Worm (Caenorhabditis elegans) whole organism, mixed stage, embryonic: ENCODE measurements around the gene Y54H5A.2.

Source experiments
- M03D4.4 ChIP-seq: sonication (generic microtip); optimal IDR thresholded peaks from 2 replicates; lab custom pipeline; 2017; ENCODE audit warnings: mild to moderate bottlenecking, missing genetic modification characterization, missing compliant biosample characterization
- bed-3 ChIP-seq: fragments of 200-800 bp; sonication (Bioruptor generic); optimal IDR thresholded peaks from 3 replicates; lab custom pipeline; 2018; ENCODE audit warnings: mild to moderate bottlenecking, missing genetic modification characterization, moderate library complexity, missing compliant biosample characterization
- blmp-1 ChIP-seq: fragments of 150-350 bp; optimal IDR thresholded peaks from 2 replicates; lab custom pipeline; 2014; ENCODE audit warnings: missing biosample characterization, missing genetic modification characterization
- ceh-39 ChIP-seq: fragments of 150-350 bp; optimal IDR thresholded peaks from 2 replicates; lab custom pipeline; 2014; ENCODE audit warnings: missing biosample characterization, missing genetic modification characterization
- ceh-43 ChIP-seq: fragments of 200-800 bp; sonication (Bioruptor generic); optimal IDR thresholded peaks from 2 replicates; lab custom pipeline; 2018; ENCODE audit warnings: mild to moderate bottlenecking, missing genetic modification characterization, moderate library complexity, missing compliant biosample characterization
- ceh-83 ChIP-seq: fragments of 200-800 bp; sonication (Bioruptor generic); optimal IDR thresholded peaks from 2 replicates; lab custom pipeline; 2018; ENCODE audit warnings: mild to moderate bottlenecking, missing genetic modification characterization, missing compliant biosample characterization
- ces-1 ChIP-seq: fragments of 150-350 bp; optimal IDR thresholded peaks from 2 replicates; lab custom pipeline; 2014; ENCODE audit warnings: missing biosample characterization, missing genetic modification reagents, missing genetic modification characterization
- cnd-1 ChIP-seq: fragments of 200-800 bp; sonication (Bioruptor generic); optimal IDR thresholded peaks from 2 replicates; lab custom pipeline; 2018; ENCODE audit warnings: mild to moderate bottlenecking, missing genetic modification characterization, missing compliant biosample characterization
- drap-1 ChIP-seq: fragments of 200-800 bp; sonication (Bioruptor generic); optimal IDR thresholded peaks from 3 replicates; lab custom pipeline; 2018; ENCODE audit warnings: mild to moderate bottlenecking, missing genetic modification characterization, missing compliant biosample characterization
- elt-1 ChIP-seq: sonication (generic microtip); optimal IDR thresholded peaks from 2 replicates; lab custom pipeline; 2017; ENCODE audit warnings: missing genetic modification characterization, mild to moderate bottlenecking, missing compliant biosample characterization, antibody characterized with exemption, moderate library complexity, borderline replicate concordance; ENCODE audit not compliant: insufficient read depth
- elt-3 ChIP-seq: fragments of 150-350 bp; optimal IDR thresholded peaks from 2 replicates; lab custom pipeline; 2014; ENCODE audit warnings: missing biosample characterization, missing genetic modification characterization
- flh-1 ChIP-seq: fragments of 200-800 bp; sonication (Bioruptor generic); optimal IDR thresholded peaks from 2 replicates; lab custom pipeline; 2018; ENCODE audit warnings: mild to moderate bottlenecking, missing genetic modification characterization, moderate library complexity, missing compliant biosample characterization
- ham-2 ChIP-seq: fragments of 200-800 bp; sonication (Bioruptor generic); optimal IDR thresholded peaks from 2 replicates; lab custom pipeline; 2018; ENCODE audit warnings: mild to moderate bottlenecking, missing genetic modification characterization, missing compliant biosample characterization
- hlh-1 ChIP-seq: fragments of 150-350 bp; optimal IDR thresholded peaks from 2 replicates; lab custom pipeline; 2014; ENCODE audit warnings: missing biosample characterization, missing genetic modification reagents, missing genetic modification characterization
- lin-32 ChIP-seq: fragments of 200-800 bp; sonication (Bioruptor generic); optimal IDR thresholded peaks from 2 replicates; lab custom pipeline; 2018; ENCODE audit warnings: mild to moderate bottlenecking, missing genetic modification characterization, missing compliant biosample characterization
- mab-5 ChIP-seq: fragments of 150-350 bp; optimal IDR thresholded peaks from 2 replicates; lab custom pipeline; 2014; ENCODE audit warnings: missing biosample characterization, missing genetic modification characterization
- mep-1 ChIP-seq: fragments of 150-350 bp; optimal IDR thresholded peaks from 2 replicates; lab custom pipeline; 2017; ENCODE audit warnings: missing biosample characterization, missing genetic modification reagents, missing genetic modification characterization, inconsistent platforms
- mls-2 ChIP-seq: sonication (generic microtip); optimal IDR thresholded peaks from 2 replicates; lab custom pipeline; 2016; ENCODE audit warnings: mild to moderate bottlenecking, missing genetic modification characterization, moderate library complexity, missing compliant biosample characterization
- nhr-12 ChIP-seq: fragments of 150-350 bp; optimal IDR thresholded peaks from 2 replicates; lab custom pipeline; 2014; ENCODE audit warnings: missing biosample characterization, missing genetic modification characterization
- nhr-2 ChIP-seq: fragments of 150-350 bp; optimal IDR thresholded peaks from 2 replicates; lab custom pipeline; 2014; ENCODE audit warnings: missing biosample characterization, missing genetic modification characterization
- nhr-237 ChIP-seq: fragments of 150-350 bp; optimal IDR thresholded peaks from 2 replicates; lab custom pipeline; 2014; ENCODE audit warnings: missing biosample characterization, missing genetic modification characterization
- nhr-28 ChIP-seq: fragments of 150-350 bp; optimal IDR thresholded peaks from 2 replicates; lab custom pipeline; 2014; ENCODE audit warnings: missing biosample characterization, missing genetic modification characterization
- nhr-76 ChIP-seq: sonication (generic microtip); optimal IDR thresholded peaks from 2 replicates; lab custom pipeline; 2017; ENCODE audit warnings: missing biosample characterization, missing genetic modification characterization
- sem-2 ChIP-seq: fragments of 200-800 bp; sonication (Bioruptor generic); optimal IDR thresholded peaks from 2 replicates; lab custom pipeline; 2018; ENCODE audit warnings: mild to moderate bottlenecking, missing genetic modification characterization, missing compliant biosample characterization
- unc-120 ChIP-seq: sonication (generic microtip); optimal IDR thresholded peaks from 2 replicates; lab custom pipeline; 2017; ENCODE audit warnings: missing genetic modification characterization, missing compliant biosample characterization; ENCODE audit not compliant: poor library complexity, severe bottlenecking
- unc-62 ChIP-seq: fragments of 150-350 bp; optimal IDR thresholded peaks from 2 replicates; lab custom pipeline; 2014; ENCODE audit warnings: missing biosample characterization, missing genetic modification reagents, missing genetic modification characterization
- zip-8 ChIP-seq: fragments of 150-350 bp; optimal IDR thresholded peaks from 2 replicates; lab custom pipeline; 2014; ENCODE audit warnings: missing biosample characterization, missing genetic modification characterization
- ztf-11 ChIP-seq: fragments of 150-350 bp; optimal IDR thresholded peaks from 2 replicates; lab custom pipeline; 2014; ENCODE audit warnings: missing biosample characterization, missing genetic modification characterization

The Y54H5A.2 gene

DNA sequence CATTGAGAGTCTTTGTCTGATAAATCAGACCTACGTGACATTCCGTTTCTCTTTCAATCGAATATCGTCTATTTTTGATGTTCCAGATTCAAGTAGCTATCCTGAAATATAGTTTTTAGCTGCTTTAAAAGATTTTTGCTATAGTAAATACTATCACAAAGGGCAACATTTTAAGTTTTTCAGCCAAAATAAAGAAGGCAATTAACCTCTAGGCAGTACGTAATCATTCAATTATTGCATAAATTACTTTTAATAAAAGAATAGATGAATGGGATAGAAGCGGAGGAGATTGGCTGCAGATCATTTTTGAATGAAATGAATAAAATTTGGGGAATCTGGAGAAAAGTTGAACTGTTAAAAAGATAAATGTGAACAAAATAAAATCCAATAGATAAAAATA, 20.3 kb upstream of the Y54H5A.2 start, which contains the start of gene ulp-1:
Gene ulp-1 (minus strand): TSS at position 101 of the 400 bp plus-strand sequence.
- no peak for TF ChIP-seq nhr-237 (tag; lab: Kevin White, UChicago)
- no peak for TF ChIP-seq mls-2 (tag; lab: Kevin White, UChicago)
- TF ChIP-seq elt-3 (tag; lab: Kevin White, UChicago): no peak

DNA sequence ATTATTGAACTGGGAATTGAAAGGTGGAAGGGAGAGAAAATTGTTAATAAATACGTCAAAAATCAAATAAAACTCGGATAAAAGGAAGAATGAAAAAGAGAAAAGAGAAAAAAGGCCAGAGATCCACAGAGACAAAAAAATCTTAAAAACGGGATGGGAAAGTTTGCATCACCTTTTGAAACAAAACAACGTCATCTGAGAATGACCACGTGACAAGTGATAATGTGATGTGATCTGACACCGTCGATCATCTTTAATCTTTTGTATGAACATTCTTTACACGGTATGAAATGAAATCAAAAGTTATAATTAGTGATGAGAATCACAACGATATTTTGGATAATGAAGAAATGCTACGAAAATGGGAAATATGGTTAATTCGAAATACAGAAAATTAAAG, 16.4 kb upstream of the Y54H5A.2 start:
- no peak for TF ChIP-seq ham-2 (GFP tag; lab: Kevin White, UChicago)
- TF ChIP-seq hlh-1: no peak
- TF ChIP-seq unc-120 (tag; lab: Kevin White, UChicago): no peak

ce11 chrIII:5165211-5165610, 15.8 kb upstream of the Y54H5A.2 start, which contains the start of gene T10F2.2:
T10F2.2 (minus strand) TSS chrIII:5165311.
- TF ChIP-seq unc-62 (GFP tag; lab: Kevin White, UChicago): no peak
- TF ChIP-seq ztf-11 (tag; lab: Kevin White, UChicago): no peak
- TF ChIP-seq flh-1 (GFP tag; lab: Kevin White, UChicago): no peak
- TF ChIP-seq lin-32 (GFP tag; lab: Kevin White, UChicago): no peak
- TF ChIP-seq ceh-83 (GFP tag; lab: Kevin White, UChicago): no peak
- TF ChIP-seq elt-3 (tag; lab: Kevin White, UChicago): no peak
- TF ChIP-seq M03D4.4: no peak
- no peak for TF ChIP-seq ceh-43
- TF ChIP-seq bed-3: no peak
- TF ChIP-seq drap-1 (GFP tag; lab: Kevin White, UChicago): no peak
- TF ChIP-seq ces-1: no peak
- TF ChIP-seq nhr-28 (tag; lab: Kevin White, UChicago): no peak
- no peak for TF ChIP-seq sem-2 (GFP tag; lab: Kevin White, UChicago)
- TF ChIP-seq, all 35 proteins: peak for 0

DNA sequence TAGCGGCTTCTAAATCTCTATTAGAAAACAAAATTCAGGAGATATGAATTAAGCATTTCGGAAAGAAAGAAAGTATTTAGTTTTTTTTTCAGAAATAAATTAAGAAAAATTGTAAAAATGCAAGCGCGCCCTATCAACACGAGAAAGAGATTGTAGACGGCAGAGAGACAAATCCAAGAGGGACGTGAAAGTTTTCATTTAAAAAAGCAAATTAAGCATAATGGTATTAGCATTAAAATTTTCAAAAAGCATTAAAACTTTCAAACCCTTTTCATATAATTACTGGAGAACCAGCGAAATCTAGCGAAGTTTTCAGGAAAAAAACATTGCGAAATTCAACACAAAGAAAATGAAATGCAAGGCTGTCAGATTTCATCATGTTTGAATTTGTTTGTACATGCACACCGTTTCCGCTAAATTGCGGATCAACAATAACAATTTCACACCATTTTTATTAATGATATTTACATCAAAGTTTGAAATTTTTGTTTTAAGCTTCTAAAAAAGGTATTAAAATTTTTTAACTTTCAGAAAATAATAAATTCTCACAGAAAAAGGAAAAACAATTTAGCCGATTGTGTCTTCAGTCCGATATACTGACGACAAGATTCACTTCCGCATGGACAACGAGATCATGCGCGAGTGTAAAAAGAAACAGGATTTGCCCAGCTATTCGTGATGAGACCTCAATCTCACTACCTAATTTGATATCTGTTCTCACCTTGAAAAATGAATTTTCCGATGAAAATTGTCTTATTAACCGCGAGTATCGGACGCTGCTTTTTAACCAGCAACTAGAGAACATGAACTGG, 13.6 kb upstream of the Y54H5A.2 start, which contains the start of gene gars-1:
Gene gars-1 (minus strand): TSS at position 808 of the 812 bp plus-strand sequence.
- peak; percentile 73 for TF ChIP-seq ces-1
- TF ChIP-seq elt-3 (tag; lab: Kevin White, UChicago): no peak
- peak; percentile 30 for TF ChIP-seq mep-1 (tag; lab: Kevin White, UChicago)

DNA sequence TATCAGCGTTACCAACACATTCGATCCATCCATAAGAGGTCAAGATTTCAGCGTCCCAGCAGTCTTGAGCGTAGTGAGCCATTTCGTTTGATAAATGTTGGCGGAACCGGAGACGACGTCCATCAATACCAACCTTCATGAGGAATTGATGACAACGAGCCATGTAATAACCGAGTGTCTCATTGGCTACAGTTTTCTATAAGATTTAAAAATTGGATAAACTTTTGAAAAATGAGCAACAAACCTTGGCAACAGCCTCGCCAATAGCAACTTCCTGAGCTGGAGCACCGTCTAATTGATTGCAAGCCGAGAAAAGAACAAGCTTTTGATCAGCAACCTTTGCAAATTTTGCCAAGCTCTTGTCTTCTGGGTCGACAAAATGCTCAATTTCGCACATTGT, 11.4 kb upstream of the Y54H5A.2 start:
- no peak for TF ChIP-seq nhr-28 (tag; lab: Kevin White, UChicago)
- TF ChIP-seq ceh-39: no peak
- TF ChIP-seq nhr-76 (tag; lab: Kevin White, UChicago): no peak
- no peak for TF ChIP-seq unc-62 (GFP tag; lab: Kevin White, UChicago)
- no peak for TF ChIP-seq mab-5
- TF ChIP-seq ztf-11 (tag; lab: Kevin White, UChicago): no peak
- TF ChIP-seq ham-2 (GFP tag; lab: Kevin White, UChicago): no peak
- TF ChIP-seq zip-8 (tag; lab: Kevin White, UChicago): no peak

DNA sequence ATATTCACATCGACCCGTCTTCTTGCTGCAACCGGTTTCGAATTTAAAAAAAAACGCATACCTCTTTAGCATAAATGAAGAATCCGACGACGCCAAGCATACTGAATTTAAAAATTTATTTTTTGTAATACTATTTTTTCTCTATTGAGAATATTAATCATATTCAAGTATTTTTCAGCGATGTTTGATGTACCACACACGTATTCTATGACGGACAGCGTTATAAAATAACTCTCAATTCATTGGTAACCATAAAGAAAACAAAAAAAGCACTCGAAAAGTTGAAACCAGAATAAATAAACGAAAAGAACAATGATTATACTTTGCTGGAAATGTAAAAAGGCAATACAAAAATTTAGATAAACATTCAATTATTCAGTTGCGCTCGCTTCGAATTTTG, 10.1 kb upstream of the Y54H5A.2 start, which contains the start of gene T10F2.5:
Gene T10F2.5 (minus strand): TSS at position 101 of the 400 bp plus-strand sequence.
- TF ChIP-seq hlh-1: no peak
- TF ChIP-seq bed-3: no peak
- no peak for TF ChIP-seq lin-32 (GFP tag; lab: Kevin White, UChicago)
- TF ChIP-seq cnd-1: no peak

ce11 chrIII:5158674-5159073, 9.3 kb upstream of the Y54H5A.2 start, which contains the start of gene oxy-4:
oxy-4 (minus strand) TSS chrIII:5158774.
- TF ChIP-seq lin-32 (GFP tag; lab: Kevin White, UChicago): no peak
- no peak for TF ChIP-seq ceh-39
- no peak for TF ChIP-seq mep-1 (tag; lab: Kevin White, UChicago)
- no peak for TF ChIP-seq nhr-2 (tag; lab: Kevin White, UChicago)
- TF ChIP-seq ceh-43: no peak
- no peak for TF ChIP-seq blmp-1
- no peak for TF ChIP-seq zip-8 (tag; lab: Kevin White, UChicago)
- TF ChIP-seq bed-3: no peak
- no peak for TF ChIP-seq drap-1 (GFP tag; lab: Kevin White, UChicago)
- no peak for TF ChIP-seq elt-1
- no peak for TF ChIP-seq ces-1
- TF ChIP-seq nhr-12 (tag; lab: Kevin White, UChicago): no peak
- no peak for TF ChIP-seq sem-2 (GFP tag; lab: Kevin White, UChicago)
- TF ChIP-seq M03D4.4: no peak
- TF ChIP-seq ceh-83 (GFP tag; lab: Kevin White, UChicago): no peak
